Fruit fly (Drosophila melanogaster): ENCODE results near the gene CG9399.

Gene CG9399

DNA sequence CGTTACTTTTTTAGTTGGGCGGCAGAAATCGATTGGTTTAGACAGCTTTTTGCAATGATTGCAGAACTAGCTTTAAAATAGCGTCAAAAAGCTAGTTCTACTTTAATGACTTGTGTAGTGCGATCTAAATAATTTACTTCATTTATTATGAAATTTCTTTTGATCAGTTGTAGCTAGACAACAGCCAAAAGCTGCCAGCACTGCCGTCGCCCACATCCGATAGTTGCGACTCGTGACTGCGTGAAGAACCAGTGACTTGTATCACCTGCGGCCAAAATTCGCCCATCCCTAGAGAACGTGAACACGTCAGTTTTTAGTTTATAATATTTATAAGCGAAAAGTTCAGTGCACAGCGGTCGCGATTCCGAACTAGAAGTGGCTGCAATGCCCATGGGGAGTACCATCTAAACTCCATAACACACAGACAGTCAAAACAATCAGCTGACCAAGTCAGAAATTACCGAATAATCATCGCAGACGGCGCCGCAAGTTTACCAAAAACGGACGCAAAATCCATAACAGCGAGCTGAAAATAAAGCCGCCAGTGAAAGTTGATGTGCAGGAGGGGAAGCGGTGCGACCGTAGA is 12.7 kb upstream of the CG9399 start, which contains the start of gene P58IPK (continued):
- no peak for TF ChIP-seq sens-2 (GFP tag; IDR thresholded peaks at IDR 0.05)
- TF ChIP-seq peb (GFP tag; IDR thresholded peaks at IDR 0.05): 0 out of 2 replicates have a peak, but pooled peaks have one; percentile 20
- no peak for TF ChIP-seq CG2889 (GFP tag; IDR thresholded peaks at IDR 0.05)
- peak; percentile 32 for TF ChIP-seq CG10979 (tag; optimal IDR thresholded peaks at IDR 0.05)
- TF ChIP-seq CG34224 (GFP tag; IDR thresholded peaks at IDR 0.05; ENCODE audit: partially characterized antibody): peak; percentile 92
- TF ChIP-seq CG13624 (GFP tag; optimal IDR thresholded peaks at IDR 0.05): peak; percentile 85
- no peak for TF ChIP-seq CG11696 (GFP tag; IDR thresholded peaks at IDR 0.05)
- no peak for TF ChIP-seq CG7271 (tag; optimal IDR thresholded peaks at IDR 0.05)
- peak; percentile 41 for TF ChIP-seq Camta (GFP tag; optimal IDR thresholded peaks at IDR 0.05)
- peak; percentile 90 for TF ChIP-seq CG2116 (GFP tag; optimal IDR thresholded peaks at IDR 0.05)
- peak; percentile 44 for TF ChIP-seq CG18476 (GFP tag; optimal IDR thresholded peaks at IDR 0.05)
- peak; percentile 96 for TF ChIP-seq inv (GFP tag; IDR thresholded peaks at IDR 0.05; ENCODE audit: partially characterized antibody)
- no peak for TF ChIP-seq h (optimal IDR thresholded peaks at IDR 0.05)
- TF ChIP-seq CG12299 (tag; optimal IDR thresholded peaks at IDR 0.05): peak; percentile 26
- peak; percentile 32 for TF ChIP-seq CG15696 (tag; optimal IDR thresholded peaks at IDR 0.05)
- TF ChIP-seq Mad (GFP tag; optimal IDR thresholded peaks at IDR 0.05): peak; percentile 83
- no peak for TF ChIP-seq Poxn (GFP tag; IDR thresholded peaks at IDR 0.05)
- TF ChIP-seq CG1603 (tag; optimal IDR thresholded peaks at IDR 0.05): peak; percentile 80
- peak; percentile 12 for TF ChIP-seq CG13123 (GFP tag; optimal IDR thresholded peaks at IDR 0.05)
- TF ChIP-seq D (optimal IDR thresholded peaks at IDR 0.05): no peak
- no peak for TF ChIP-seq D (GFP tag; optimal IDR thresholded peaks at IDR 0.05)
- peak; percentile 24 for TF ChIP-seq exex (tag; optimal IDR thresholded peaks at IDR 0.05)
- TF ChIP-seq Nf-YA (GFP tag; IDR thresholded peaks at IDR 0.05): no peak
- peak; percentile 31 for TF ChIP-seq twi (tag; optimal IDR thresholded peaks at IDR 0.05)
- peak; percentile 80 for TF ChIP-seq E2f2 (GFP tag; IDR thresholded peaks at IDR 0.05)
- peak; percentile 35 for TF ChIP-seq CG18262 (tag; optimal IDR thresholded peaks at IDR 0.05)
- peak; percentile 55 for TF ChIP-seq kah (GFP tag; optimal IDR thresholded peaks at IDR 0.05)
- TF ChIP-seq Dip3 (GFP tag; optimal IDR thresholded peaks at IDR 0.05): peak; percentile 68
- peak; percentile 92 for TF ChIP-seq sna (GFP tag; IDR thresholded peaks at IDR 0.05; ENCODE audit: partially characterized antibody)
- no peak for TF ChIP-seq CG10431 (GFP tag; optimal IDR thresholded peaks at IDR 0.05)
- TF ChIP-seq HLH3B (GFP tag; IDR thresholded peaks at IDR 0.05): peak; percentile 29; the same call in 1 of the 2 replicates
- peak; percentile 56 for TF ChIP-seq Meics (GFP tag; optimal IDR thresholded peaks at IDR 0.05)
- peak; percentile 64 for TF ChIP-seq grau (tag; optimal IDR thresholded peaks at IDR 0.05)
- peak; percentile 89 for TF ChIP-seq Gug (GFP tag; IDR thresholded peaks at IDR 0.05)
- TF ChIP-seq CG18764 (GFP tag; optimal IDR thresholded peaks at IDR 0.05): peak; percentile 55
- no peak for TF ChIP-seq prd (optimal IDR thresholded peaks at IDR 0.05)
- peak; percentile 73 for TF ChIP-seq prd (GFP tag; IDR thresholded peaks at IDR 0.05)
- no peak for TF ChIP-seq CG12219 (GFP tag; optimal IDR thresholded peaks at IDR 0.05)
- TF ChIP-seq CG8281 (tag; optimal IDR thresholded peaks at IDR 0.05): no peak
- peak; percentile 40 for TF ChIP-seq ash1 (GFP tag; optimal IDR thresholded peaks at IDR 0.05)
- peak; percentile 38; the same call in 1 of the 2 replicates for TF ChIP-seq crol (GFP tag; IDR thresholded peaks at IDR 0.05)
- TF ChIP-seq H2.0 (GFP tag; IDR thresholded peaks at IDR 0.05): peak; percentile 59
- peak; percentile 76 for TF ChIP-seq CG17802 (tag; optimal IDR thresholded peaks at IDR 0.05)
- TF ChIP-seq CG5245 (GFP tag; optimal IDR thresholded peaks at IDR 0.05): peak; percentile 30
- TF ChIP-seq Neu2 (GFP tag; optimal IDR thresholded peaks at IDR 0.05; ENCODE audit: borderline replicate concordance): no peak
- peak; percentile 66 for TF ChIP-seq phol (tag; optimal IDR thresholded peaks at IDR 0.05)
- TF ChIP-seq CG6683 (GFP tag; optimal IDR thresholded peaks at IDR 0.05): no peak
- TF ChIP-seq Bgb (GFP tag; IDR thresholded peaks at IDR 0.05; ENCODE audit: partially characterized antibody): peak; percentile 98
- peak; percentile 91 for TF ChIP-seq slbo (GFP tag; IDR thresholded peaks at IDR 0.05)
- TF ChIP-seq ttk (GFP tag; IDR thresholded peaks at IDR 0.05): 0 out of 2 replicates have a peak, but pooled peaks have one; percentile 44
- TF ChIP-seq NC2β (GFP tag; optimal IDR thresholded peaks at IDR 0.05): peak; percentile 47

All from whole organism, embryonic.